Fruit fly (Drosophila melanogaster) whole organism, embryonic: ENCODE data around the gene Paics.

Experiments
- B-H1 ChIP-seq: fragments of 200-800 bp; sonication (Bioruptor generic); IDR thresholded peaks from 3 replicates; pipeline ENCODE4 v1.3.6; 2022; ENCODE audit warnings: missing biosample characterization, missing genetic modification characterization
- B-H2 ChIP-seq: fragments of 200-800 bp; sonication (Bioruptor generic); optimal IDR thresholded peaks from 2 replicates; lab custom pipeline; 2018; ENCODE audit warnings: missing biosample characterization, mild to moderate bottlenecking, missing genetic modification characterization
- CG10274 ChIP-seq: fragments of 200-800 bp; sonication (Bioruptor generic); optimal IDR thresholded peaks from 3 replicates; lab custom pipeline; 2017; ENCODE audit warnings: missing biosample characterization, mild to moderate bottlenecking, missing genetic modification characterization
- CG10321 ChIP-seq: fragments of 200-800 bp; sonication (Bioruptor generic); IDR thresholded peaks from 2 replicates; pipeline ENCODE4 v1.3.6; 2022; ENCODE audit warnings: missing biosample characterization, missing genetic modification characterization
- CG11696 ChIP-seq: fragments of 200-800 bp; sonication (Bioruptor generic); IDR thresholded peaks from 2 replicates; pipeline ENCODE4 v1.3.6; 2022; ENCODE audit warnings: missing biosample characterization, missing genetic modification characterization
- CG12659 ChIP-seq: fragments of 200-800 bp; sonication (Bioruptor generic); optimal IDR thresholded peaks from 3 replicates; lab custom pipeline; 2017; ENCODE audit warnings: mild to moderate bottlenecking, missing biosample characterization, missing genetic modification reagents, missing genetic modification characterization
- CG13296 ChIP-seq: fragments of 200-800 bp; sonication (Bioruptor generic); optimal IDR thresholded peaks from 3 replicates; lab custom pipeline; 2018; ENCODE audit warnings: missing biosample characterization, mild to moderate bottlenecking, missing genetic modification characterization
- CG13624 ChIP-seq: fragments of 200-800 bp; sonication (Bioruptor generic); optimal IDR thresholded peaks from 2 replicates; lab custom pipeline; 2016; ENCODE audit warnings: missing biosample characterization, missing genetic modification characterization
- CG15073 ChIP-seq: fragments of 200-800 bp; sonication (Bioruptor generic); optimal IDR thresholded peaks from 2 replicates; lab custom pipeline; 2016; ENCODE audit warnings: missing biosample characterization, missing genetic modification characterization
- CG15269 ChIP-seq: fragments of 200-800 bp; sonication (Bioruptor generic); optimal IDR thresholded peaks from 2 replicates; lab custom pipeline; 2018; ENCODE audit warnings: missing biosample characterization, mild to moderate bottlenecking, missing genetic modification characterization, moderate library complexity
- CG1529 ChIP-seq: fragments of 200-800 bp; sonication (Bioruptor generic); optimal IDR thresholded peaks from 3 replicates; lab custom pipeline; 2018; ENCODE audit warnings: missing biosample characterization, missing genetic modification characterization
- CG15696 ChIP-seq: fragments of 200-800 bp; sonication (Bioruptor generic); optimal IDR thresholded peaks from 2 replicates; lab custom pipeline; 2019; ENCODE audit warnings: missing biosample characterization, mild to moderate bottlenecking, missing genetic modification characterization, moderate library complexity
- CG1647 ChIP-seq: fragments of 200-800 bp; sonication (Bioruptor generic); optimal IDR thresholded peaks from 3 replicates; lab custom pipeline; 2016; ENCODE audit warnings: missing biosample characterization, missing genetic modification characterization
- CG2116 ChIP-seq: fragments of 200-800 bp; sonication (Bioruptor generic); optimal IDR thresholded peaks from 3 replicates; lab custom pipeline; 2018; ENCODE audit warnings: missing biosample characterization, mild to moderate bottlenecking, missing genetic modification characterization
- CG3281 ChIP-seq: fragments of 200-800 bp; sonication (Bioruptor generic); optimal IDR thresholded peaks from 3 replicates; lab custom pipeline; 2017; ENCODE audit warnings: missing biosample characterization, mild to moderate bottlenecking, missing genetic modification characterization
- CG34376 ChIP-seq: fragments of 200-800 bp; sonication (Bioruptor generic); optimal IDR thresholded peaks from 2 replicates; lab custom pipeline; 2018; ENCODE audit warnings: missing biosample characterization, mild to moderate bottlenecking, missing genetic modification characterization
- CG3838 ChIP-seq: fragments of 200-800 bp; sonication (Bioruptor generic); optimal IDR thresholded peaks from 3 replicates; lab custom pipeline; 2016; ENCODE audit warnings: missing biosample characterization, missing genetic modification characterization
- CG7372 ChIP-seq: fragments of 200-800 bp; sonication (Bioruptor generic); IDR thresholded peaks from 2 replicates; pipeline ENCODE4 v1.3.6; 2022; ENCODE audit warnings: missing biosample characterization, missing genetic modification characterization
- CG7745 ChIP-seq: fragments of 200-800 bp; sonication (Bioruptor generic); optimal IDR thresholded peaks from 2 replicates; lab custom pipeline; 2018; ENCODE audit warnings: missing biosample characterization, mild to moderate bottlenecking, missing genetic modification characterization, moderate library complexity
- CG7963 ChIP-seq: fragments of 200-800 bp; sonication (Bioruptor generic); IDR thresholded peaks from 3 replicates; pipeline ENCODE4 v1.3.6; 2022; ENCODE audit warnings: missing biosample characterization, missing genetic modification characterization; ENCODE audit not compliant: partially characterized antibody
- Deaf1 ChIP-seq: fragments of 200-800 bp; optimal IDR thresholded peaks from 3 replicates; lab custom pipeline; 2019; ENCODE audit warnings: missing biosample characterization, mild to moderate bottlenecking, missing genetic modification characterization, moderate library complexity
- Dip2 ChIP-seq: fragments of 200-800 bp; sonication (Bioruptor generic); IDR thresholded peaks from 2 replicates; pipeline ENCODE4 v1.3.6; 2022; ENCODE audit warnings: missing biosample characterization, missing genetic modification characterization
- Drgx ChIP-seq: fragments of 200-800 bp; sonication (Bioruptor generic); IDR thresholded peaks from 2 replicates; pipeline ENCODE4 v1.3.6; 2022; ENCODE audit warnings: missing biosample characterization, missing genetic modification characterization
- Fer1 ChIP-seq: fragments of 200-800 bp; sonication (Bioruptor generic); optimal IDR thresholded peaks from 2 replicates; lab custom pipeline; 2017; ENCODE audit warnings: missing biosample characterization, mild to moderate bottlenecking, missing genetic modification characterization
- Jarid2 ChIP-seq: fragments of 200-800 bp; sonication (Bioruptor generic); optimal IDR thresholded peaks from 3 replicates; lab custom pipeline; 2017; ENCODE audit warnings: mild to moderate bottlenecking, missing biosample characterization, missing genetic modification reagents, missing genetic modification characterization
- Lhr ChIP-seq: fragments of 200-800 bp; sonication (Bioruptor generic); optimal IDR thresholded peaks from 3 replicates; lab custom pipeline; 2017; ENCODE audit warnings: mild to moderate bottlenecking, missing biosample characterization, missing genetic modification reagents, missing genetic modification characterization
- NFAT ChIP-seq: fragments of 200-800 bp; sonication (Bioruptor generic); IDR thresholded peaks from 2 replicates; pipeline ENCODE4 v1.3.6; 2022; ENCODE audit warnings: missing biosample characterization, missing genetic modification characterization
- Nf-YB ChIP-seq: fragments of 200-800 bp; sonication (Bioruptor generic); optimal IDR thresholded peaks from 3 replicates; lab custom pipeline; 2019; ENCODE audit warnings: missing biosample characterization, mild to moderate bottlenecking, missing genetic modification characterization, moderate library complexity
- Pdp1 ChIP-seq, 2 experiments: fragments of 200-800 bp; sonication (Bioruptor generic); optimal IDR thresholded peaks; 3 replicates each; lab custom pipeline; 2016; ENCODE audit warnings: missing biosample characterization in 2 of 2, missing genetic modification characterization in 2 of 2, mild to moderate bottlenecking in 1 of 2, moderate library complexity in 1 of 2
- Ravus ChIP-seq: fragments of 200-800 bp; sonication (Bioruptor generic); IDR thresholded peaks from 2 replicates; pipeline ENCODE4 v1.3.6; 2022; ENCODE audit warnings: missing biosample characterization, missing genetic modification characterization
- Side ChIP-seq: fragments of 200-800 bp; sonication (Bioruptor generic); optimal IDR thresholded peaks from 2 replicates; lab custom pipeline; 2016; ENCODE audit warnings: missing biosample characterization, missing genetic modification characterization
- Six4 ChIP-seq: fragments of 200-800 bp; sonication (Bioruptor generic); optimal IDR thresholded peaks from 2 replicates; lab custom pipeline; 2016; ENCODE audit warnings: missing biosample characterization, missing genetic modification characterization
- Spps ChIP-seq: fragments of 200-800 bp; sonication (Bioruptor generic); optimal IDR thresholded peaks from 2 replicates; lab custom pipeline; 2018; ENCODE audit warnings: missing biosample characterization, mild to moderate bottlenecking, missing genetic modification characterization
- abd-A ChIP-seq: fragments of 200-800 bp; sonication (Bioruptor generic); optimal IDR thresholded peaks from 3 replicates; lab custom pipeline; 2019; ENCODE audit warnings: missing biosample characterization, mild to moderate bottlenecking, missing genetic modification characterization, moderate library complexity
- bbx ChIP-seq: fragments of 200-800 bp; sonication (Bioruptor generic); IDR thresholded peaks from 2 replicates; pipeline ENCODE4 v1.3.6; 2022; ENCODE audit warnings: missing biosample characterization, missing genetic modification characterization; ENCODE audit not compliant: partially characterized antibody
- bsh ChIP-seq, 2 experiments: fragments of 200-800 bp; sonication (Bioruptor generic); optimal IDR thresholded peaks; 2 replicates each; lab custom pipeline; 2017 to 2018; ENCODE audit warnings: mild to moderate bottlenecking in 2 of 2, missing biosample characterization in 2 of 2, missing genetic modification characterization in 2 of 2, moderate library complexity in 1 of 2
- cato ChIP-seq: fragments of 200-800 bp; sonication (Bioruptor generic); optimal IDR thresholded peaks from 2 replicates; lab custom pipeline; 2016; ENCODE audit warnings: missing biosample characterization, missing genetic modification characterization, borderline replicate concordance
- cg ChIP-seq: fragments of 200-800 bp; sonication (Bioruptor generic); optimal IDR thresholded peaks from 3 replicates; lab custom pipeline; 2019; ENCODE audit warnings: missing biosample characterization, mild to moderate bottlenecking, missing genetic modification characterization, moderate library complexity
- corto ChIP-seq: fragments of 200-800 bp; sonication (Bioruptor generic); optimal IDR thresholded peaks from 2 replicates; lab custom pipeline; 2016; ENCODE audit warnings: missing biosample characterization, mild to moderate bottlenecking, missing genetic modification characterization, moderate library complexity
- gcm ChIP-seq: fragments of 200-800 bp; sonication (Bioruptor generic); optimal IDR thresholded peaks from 2 replicates; lab custom pipeline; 2019; ENCODE audit warnings: missing biosample characterization, mild to moderate bottlenecking, missing genetic modification characterization, moderate library complexity
- gfzf ChIP-seq: fragments of 200-800 bp; sonication (Bioruptor generic); optimal IDR thresholded peaks from 2 replicates; lab custom pipeline; 2016; ENCODE audit warnings: missing biosample characterization, mild to moderate bottlenecking, missing genetic modification characterization, moderate library complexity
- hkb ChIP-seq, 2 experiments: fragments of 200-800 bp in 1 of 2; fragments of >200 bp in 1 of 2; sonication (Bioruptor generic) in 1 of 2; IDR thresholded peaks in 1 of 2; optimal IDR thresholded peaks in 1 of 2; 2 replicates each; pipeline versions ENCODE4 v1.3.6 to Lab custom; 2017 to 2022; ENCODE audit warnings: missing biosample characterization in 1 of 2, missing genetic modification characterization in 1 of 2
- lab ChIP-seq: fragments of 200-800 bp; sonication (Bioruptor generic); optimal IDR thresholded peaks from 3 replicates; lab custom pipeline; 2017; ENCODE audit warnings: missing biosample characterization, missing genetic modification characterization, mild to moderate bottlenecking, moderate library complexity, missing genetic modification reagents
- lilli ChIP-seq: fragments of 200-800 bp; sonication (Bioruptor generic); optimal IDR thresholded peaks from 3 replicates; lab custom pipeline; 2016; ENCODE audit warnings: missing biosample characterization, missing genetic modification characterization
- peb ChIP-seq: fragments of 200-800 bp; sonication (Bioruptor generic); IDR thresholded peaks from 2 replicates; pipeline ENCODE4 v1.3.6; 2022; ENCODE audit warnings: missing biosample characterization, missing genetic modification characterization
- pnt ChIP-seq: fragments of 200-800 bp; sonication (Bioruptor generic); optimal IDR thresholded peaks from 3 replicates; lab custom pipeline; 2016; ENCODE audit warnings: missing biosample characterization, missing genetic modification characterization
- pros ChIP-seq: fragments of 200-800 bp; sonication (Bioruptor generic); optimal IDR thresholded peaks from 3 replicates; lab custom pipeline; 2019; ENCODE audit warnings: missing biosample characterization, mild to moderate bottlenecking, missing genetic modification characterization, moderate library complexity
- sens-2 ChIP-seq: fragments of 200-800 bp; sonication (Bioruptor generic); IDR thresholded peaks from 2 replicates; pipeline ENCODE4 v1.3.6; 2022; ENCODE audit warnings: missing biosample characterization, missing genetic modification characterization
- sob ChIP-seq: fragments of 200-800 bp; sonication (Bioruptor generic); IDR thresholded peaks from 2 replicates; pipeline ENCODE4 v1.3.6; 2022; ENCODE audit warnings: missing biosample characterization, missing genetic modification characterization
- sqz ChIP-seq: fragments of 200-800 bp; sonication (Bioruptor generic); optimal IDR thresholded peaks from 3 replicates; lab custom pipeline; 2018; ENCODE audit warnings: missing biosample characterization, mild to moderate bottlenecking, missing genetic modification characterization

Gene Paics

dm6 chrX:12754348-12754733 lies 6.1 kb downstream of the Paics start (continued):
- TF ChIP-seq Pdp1 (GFP tag; optimal IDR thresholded peaks at IDR 0.05; lab: Kevin White, UChicago) (peak; percentile 87 to 89), CG15269 (peak; percentile 93), bbx (GFP tag; lab: Robert Waterston, UW) (no peak), cg (no peak), lilli (GFP tag; lab: Kevin White, UChicago) (peak; percentile 96), B-H2 (GFP tag; lab: Kevin White, UChicago) (no peak), NFAT (peak; percentile 97), CG11696 (peak; percentile 78), CG3281 (GFP tag; lab: Kevin White, UChicago) (peak; percentile 94), abd-A (tag; lab: Kevin White, UChicago) (no peak), Jarid2 (GFP tag; lab: Kevin White, UChicago) (peak; percentile 67), gfzf (GFP tag; lab: Kevin White, UChicago) (no peak), CG13296 (GFP tag; lab: Kevin White, UChicago) (peak; percentile 86), gcm (GFP tag; lab: Kevin White, UChicago) (peak; percentile 74), CG15073 (GFP tag; lab: Kevin White, UChicago) (peak; percentile 25), CG12659 (peak; percentile 95), Lhr (GFP tag; lab: Kevin White, UChicago) (peak; percentile 44), B-H1 (GFP tag; lab: Robert Waterston, UW) (peak; percentile 91), Six4 (GFP tag; lab: Kevin White, UChicago) (peak; percentile 77), Drgx (peak; percentile 99), Deaf1 (tag; lab: Kevin White, UChicago) (peak; percentile 63), Fer1 (GFP tag; lab: Kevin White, UChicago) (peak; percentile 89), peb (peak; percentile 86), CG15696 (tag; lab: Kevin White, UChicago) (peak; percentile 57), CG2116 (GFP tag; lab: Kevin White, UChicago) (peak; percentile 20), sob (GFP tag; lab: Robert Waterston, UW) (peak; percentile 96), CG7372 (GFP tag; lab: Robert Waterston, UW) (peak; percentile 96), CG1647 (GFP tag; lab: Kevin White, UChicago) (peak; percentile 73), CG34376 (peak; percentile 12), Spps (tag; lab: Kevin White, UChicago) (peak; percentile 58), sqz (no peak), bsh (GFP tag; optimal IDR thresholded peaks at IDR 0.05; lab: Kevin White, UChicago) (peak; percentile 89 to 94), CG13624 (GFP tag; lab: Kevin White, UChicago) (peak; percentile 89), pros (no peak), CG1529 (GFP tag; lab: Kevin White, UChicago) (peak; percentile 69), Ravus (GFP tag; lab: Robert Waterston, UW) (peak; percentile 89), cato (peak; percentile 58), pnt (GFP tag; lab: Kevin White, UChicago) (peak; percentile 75), sens-2 (GFP tag; lab: Robert Waterston, UW) (peak; percentile 75), hkb (optimal IDR thresholded peaks at IDR 0.05; lab: Kevin White, UChicago) (no peak), hkb (GFP tag; IDR thresholded peaks at IDR 0.05; lab: Robert Waterston, UW) (peak; percentile 95), CG7745 (tag; lab: Kevin White, UChicago) (no peak), Side (GFP tag; lab: Kevin White, UChicago) (peak; percentile 80), CG10321 (GFP tag; lab: Robert Waterston, UW) (peak; percentile 76), Dip2 (peak; percentile 57; the same call in 1 of the 2 replicates), lab (peak; percentile 97), CG3838 (GFP tag; lab: Kevin White, UChicago) (peak; percentile 22), Nf-YB (GFP tag; lab: Kevin White, UChicago) (peak; percentile 50), CG7963 (GFP tag; lab: Robert Waterston, UW) (no peak), corto (peak; percentile 95), CG10274 (GFP tag; lab: Kevin White, UChicago) (peak; percentile 75)
